Worm (Caenorhabditis elegans) whole organism, L1 larva: ENCODE measurements around the gene cid-1.

Source experiments
- C16A3.4 ChIP-seq: fragments of 150-350 bp; optimal IDR thresholded peaks from 2 replicates; lab custom pipeline; 2014; ENCODE audit warnings: missing biosample characterization, missing genetic modification characterization
- alr-1 ChIP-seq: fragments of 200-800 bp; sonication (Bioruptor generic); optimal IDR thresholded peaks from 2 replicates; lab custom pipeline; 2018; ENCODE audit warnings: borderline replicate concordance, mild to moderate bottlenecking, missing genetic modification characterization, missing compliant biosample characterization
- aly-2 ChIP-seq: fragments of 150-350 bp; optimal IDR thresholded peaks from 2 replicates; lab custom pipeline; 2014; ENCODE audit warnings: missing biosample characterization, missing genetic modification characterization
- ama-1 ChIP-seq: fragments of 150-350 bp; optimal IDR thresholded peaks from 2 replicates; lab custom pipeline; 2014
- blmp-1 ChIP-seq: fragments of 150-350 bp; optimal IDR thresholded peaks from 2 replicates; lab custom pipeline; 2014; ENCODE audit warnings: missing biosample characterization, missing genetic modification characterization
- ceh-63 ChIP-seq: fragments of 200-800 bp; sonication (Bioruptor generic); optimal IDR thresholded peaks from 2 replicates; lab custom pipeline; 2018; ENCODE audit warnings: mild to moderate bottlenecking, missing genetic modification characterization, missing compliant biosample characterization
- ceh-90 ChIP-seq: sonication (generic microtip); optimal IDR thresholded peaks from 2 replicates; lab custom pipeline; 2016; ENCODE audit warnings: missing genetic modification characterization, missing compliant biosample characterization
- ces-1 ChIP-seq: fragments of 150-350 bp; optimal IDR thresholded peaks from 2 replicates; lab custom pipeline; 2014; ENCODE audit warnings: missing biosample characterization, missing genetic modification reagents, missing genetic modification characterization
- efl-1 ChIP-seq, 4 experiments: fragments of 150-350 bp; optimal IDR thresholded peaks in 3 of 4; peaks in 1 of 4; 1 replicate in 1 of 4; 2 replicates in 3 of 4; lab custom pipeline; 2014; ENCODE audit warnings: missing biosample characterization in 2 of 4, missing genetic modification characterization in 2 of 4, missing genetic modification reagents in 2 of 4
- egl-27 ChIP-seq, 2 experiments: fragments of 150-350 bp in 1 of 2; sonication (generic microtip); optimal IDR thresholded peaks; 3 replicates each; lab custom pipeline; 2017 to 2018; ENCODE audit warnings: missing biosample characterization in 2 of 2, missing genetic modification characterization in 2 of 2, missing genetic modification reagents in 2 of 2
- ets-5 ChIP-seq: fragments of 200-800 bp; sonication (Bioruptor generic); IDR thresholded peaks from 2 replicates; pipeline ENCODE4 v1.3.6; 2022; ENCODE audit warnings: missing genetic modification characterization, missing compliant biosample characterization
- fkh-4 ChIP-seq: sonication (generic microtip); optimal IDR thresholded peaks from 2 replicates; lab custom pipeline; 2016; ENCODE audit warnings: missing compliant biosample characterization, missing genetic modification characterization, borderline replicate concordance
- fos-1 ChIP-seq: fragments of 150-350 bp; optimal IDR thresholded peaks from 2 replicates; lab custom pipeline; 2014; ENCODE audit warnings: missing biosample characterization, missing genetic modification characterization
- hlh-17 ChIP-seq: fragments of 200-800 bp; sonication (Bioruptor generic); optimal IDR thresholded peaks from 2 replicates; lab custom pipeline; 2018; ENCODE audit warnings: missing genetic modification characterization, mild to moderate bottlenecking, missing compliant biosample characterization, moderate library complexity, borderline replicate concordance
- hlh-4 ChIP-seq: sonication (generic microtip); optimal IDR thresholded peaks from 2 replicates; lab custom pipeline; 2016; ENCODE audit warnings: mild to moderate bottlenecking, missing genetic modification characterization, missing compliant biosample characterization
- isw-1 ChIP-seq: fragments of 200-800 bp; sonication (Bioruptor generic); IDR thresholded peaks from 2 replicates; pipeline ENCODE4 v1.3.6; 2022; ENCODE audit warnings: missing genetic modification characterization, missing compliant biosample characterization
- lin-14 ChIP-seq: fragments of 200-800 bp; sonication (Bioruptor generic); optimal IDR thresholded peaks from 2 replicates; lab custom pipeline; 2018; ENCODE audit warnings: mild to moderate bottlenecking, missing genetic modification characterization, moderate library complexity, missing compliant biosample characterization
- lin-15B ChIP-seq: fragments of 150-350 bp; sonication (generic microtip); optimal IDR thresholded peaks from 3 replicates; lab custom pipeline; 2014; ENCODE audit warnings: missing biosample characterization, missing genetic modification characterization
- nhr-20 ChIP-seq: sonication (generic microtip); optimal IDR thresholded peaks from 2 replicates; lab custom pipeline; 2016; ENCODE audit warnings: mild to moderate bottlenecking, missing genetic modification characterization, missing compliant biosample characterization
- nhr-76 ChIP-seq: sonication (generic microtip); optimal IDR thresholded peaks from 2 replicates; lab custom pipeline; 2017; ENCODE audit warnings: missing biosample characterization, missing genetic modification characterization
- nhr-85 ChIP-seq: sonication (generic microtip); peaks from one replicate; lab custom pipeline; 2016; ENCODE audit warnings: missing genetic modification characterization, inconsistent platforms, missing compliant biosample characterization
- pax-3 ChIP-seq: fragments of 200-800 bp; sonication (Bioruptor generic); optimal IDR thresholded peaks from 2 replicates; lab custom pipeline; 2018; ENCODE audit warnings: mild to moderate bottlenecking, missing genetic modification characterization, moderate library complexity, missing compliant biosample characterization
- sox-4 ChIP-seq: sonication (generic microtip); optimal IDR thresholded peaks from 2 replicates; lab custom pipeline; 2016; ENCODE audit warnings: missing genetic modification characterization, missing compliant biosample characterization
- unc-130 ChIP-seq: fragments of 150-350 bp; optimal IDR thresholded peaks from 2 replicates; lab custom pipeline; 2017; ENCODE audit warnings: missing biosample characterization, missing genetic modification characterization, inconsistent platforms
- unc-30 ChIP-seq: sonication (generic microtip); optimal IDR thresholded peaks from 2 replicates; lab custom pipeline; 2017; ENCODE audit warnings: missing biosample characterization, missing genetic modification characterization
- unc-86 ChIP-seq: sonication (generic microtip); optimal IDR thresholded peaks from 2 replicates; lab custom pipeline; 2016; ENCODE audit warnings: missing genetic modification characterization, missing compliant biosample characterization
- vab-15 ChIP-seq: sonication (generic microtip); optimal IDR thresholded peaks from 2 replicates; lab custom pipeline; 2017; ENCODE audit warnings: missing genotype, mild to moderate bottlenecking, missing genetic modification characterization, missing compliant biosample characterization
- zag-1 ChIP-seq: fragments of 150-350 bp; optimal IDR thresholded peaks from 2 replicates; lab custom pipeline; 2014; ENCODE audit warnings: missing biosample characterization, missing genetic modification characterization

cid-1 gene

DNA sequence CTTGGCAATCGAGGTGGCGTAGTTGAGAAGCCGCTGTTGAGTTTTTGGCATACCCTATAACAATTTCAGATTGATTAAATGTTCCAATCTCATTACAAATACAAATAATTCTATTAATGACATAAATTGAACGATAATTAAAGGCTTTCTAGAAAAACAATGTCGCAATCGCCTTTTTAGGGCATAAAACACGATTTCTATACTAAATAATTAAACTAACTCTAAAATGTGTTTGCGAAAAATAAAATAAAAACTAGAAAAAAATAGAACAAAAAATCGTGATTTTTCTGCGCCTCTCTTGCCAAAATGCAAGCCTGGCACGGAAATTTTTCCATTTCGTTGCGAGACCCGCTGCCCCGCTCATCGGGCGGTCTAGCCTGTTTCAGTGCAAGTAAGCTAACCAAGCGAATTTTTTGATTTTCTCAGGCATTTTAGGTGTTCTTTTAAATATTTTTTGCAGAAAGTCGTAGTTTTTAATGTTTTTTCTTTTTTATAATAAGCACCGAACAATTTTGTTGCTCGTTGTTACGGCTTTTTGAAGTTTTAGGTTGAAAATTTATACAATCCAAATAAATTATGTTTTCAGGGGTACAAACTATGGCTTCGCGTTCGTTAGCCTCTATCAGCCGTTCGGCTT, 54.2 kb downstream of the cid-1 start, which contains the start of the genes C34E10.12, C34E10.10 and atp-2 (continued):
- TF ChIP-seq fkh-4 (no peak), hlh-4 (no peak), unc-130 (peak; percentile 87), ets-5 (GFP tag; lab: Robert Waterston, UW) (no peak), isw-1 (GFP tag; lab: Robert Waterston, UW) (peak; percentile 90)

ce11 chrIII:5228839-5229238, 55.1 kb downstream of the cid-1 start:
- TF ChIP-seq vab-15 (no peak), aly-2 (no peak), sox-4 (tag; lab: Kevin White, UChicago) (no peak), lin-15B (tag; lab: Kevin White, UChicago) (no peak), ama-1 (lab: Kevin White, UChicago) (peak; percentile 20), nhr-20 (tag; lab: Kevin White, UChicago) (no peak), efl-1 (optimal IDR thresholded peaks at IDR 0.05; lab: Kevin White, UChicago) (no peak), efl-1 (GFP tag; optimal IDR thresholded peaks at IDR 0.05 in 1 of 2; lab: Kevin White, UChicago) (peak in 1 of 2 experiments; percentile 90)

DNA sequence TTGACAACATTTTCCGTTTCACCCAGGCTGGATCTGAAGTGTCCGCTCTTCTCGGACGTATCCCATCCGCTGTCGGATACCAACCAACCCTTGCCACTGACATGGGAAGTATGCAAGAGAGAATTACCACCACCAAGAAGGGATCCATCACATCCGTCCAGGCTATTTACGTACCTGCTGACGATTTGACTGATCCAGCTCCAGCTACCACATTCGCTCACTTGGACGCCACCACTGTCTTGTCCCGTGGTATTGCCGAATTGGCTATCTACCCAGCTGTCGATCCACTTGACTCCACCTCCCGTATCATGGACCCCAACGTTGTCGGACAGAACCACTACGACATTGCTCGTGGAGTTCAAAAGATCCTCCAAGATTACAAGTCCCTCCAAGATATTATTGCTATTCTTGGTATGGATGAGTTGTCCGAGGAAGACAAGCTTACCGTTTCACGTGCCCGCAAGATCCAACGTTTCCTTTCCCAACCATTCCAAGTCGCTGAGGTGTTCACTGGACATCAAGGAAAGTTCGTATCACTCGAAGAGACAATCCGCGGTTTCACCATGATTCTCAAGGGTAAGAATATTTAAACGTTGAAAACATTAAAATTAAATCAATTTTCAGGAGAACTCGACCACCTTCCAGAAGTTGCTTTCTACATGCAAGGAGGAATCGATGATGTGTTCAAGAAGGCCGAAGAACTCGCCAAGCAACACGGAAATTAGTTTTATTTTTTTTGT, 56.0 kb downstream of the cid-1 start:
- TF ChIP-seq alr-1 (tag; lab: Kevin White, UChicago) (peak; percentile 94), C16A3.4 (tag; lab: Kevin White, UChicago) (no peak), pax-3 (tag; lab: Kevin White, UChicago) (no peak), unc-30 (tag; lab: Kevin White, UChicago) (no peak), zag-1 (tag; lab: Kevin White, UChicago) (no peak), hlh-4 (no peak), blmp-1 (tag; lab: Kevin White, UChicago) (no peak), ces-1 (GFP tag; lab: Kevin White, UChicago) (no peak), nhr-76 (tag; lab: Kevin White, UChicago) (peak; percentile 33), ceh-63 (GFP tag; lab: Kevin White, UChicago) (no peak), efl-1 (optimal IDR thresholded peaks at IDR 0.05; lab: Kevin White, UChicago) (no peak), efl-1 (GFP tag; optimal IDR thresholded peaks at IDR 0.05 in 1 of 2; lab: Kevin White, UChicago) (peak in 1 of 2 experiments; percentile 90), egl-27 (tag; optimal IDR thresholded peaks at IDR 0.05; lab: Kevin White, UChicago) (no peak), nhr-85 (tag; lab: Kevin White, UChicago) (peak; percentile 59), unc-86 (no peak), ceh-90 (no peak), hlh-17 (GFP tag; lab: Kevin White, UChicago) (no peak), fos-1 (no peak), lin-14 (no peak)
- TF ChIP-seq, all 84 proteins: peak for 4
